Fruit fly (Drosophila melanogaster) whole organism, wandering third instar larva: Measurements from ENCODE around the gene eIF3d2.

Source experiments
- Hnf4 ChIP-seq: fragments of 200-800 bp; sonication (Bioruptor generic); optimal IDR thresholded peaks from 2 replicates; lab custom pipeline; 2016; ENCODE audit warnings: missing biosample characterization, mild to moderate bottlenecking, missing genetic modification characterization
- Mio ChIP-seq: sonication (Bioruptor generic); optimal IDR thresholded peaks from 2 replicates; lab custom pipeline; 2016; ENCODE audit warnings: missing biosample characterization, missing genetic modification characterization
- br ChIP-seq: fragments of 200-800 bp; sonication (Bioruptor generic); optimal IDR thresholded peaks from 2 replicates; lab custom pipeline; 2016; ENCODE audit warnings: missing biosample characterization, missing genetic modification characterization
- dl ChIP-seq, 2 experiments: fragments of 175-275, 200-275 bp in 1 of 2; fragments of 200-275 bp in 1 of 2; sonication (Bioruptor generic); optimal IDR thresholded peaks; lab custom pipeline; 2018; ENCODE audit warnings: mild to moderate bottlenecking in 2 of 2, missing biosample characterization in 2 of 2, missing genetic modification characterization in 2 of 2, moderate library complexity in 2 of 2; ENCODE audit not compliant: partially characterized antibody in 2 of 2, insufficient read depth in 1 of 2
- ey ChIP-seq: fragments of 200-800 bp; sonication (Bioruptor generic); optimal IDR thresholded peaks from 2 replicates; lab custom pipeline; 2016; ENCODE audit warnings: missing biosample characterization, missing genetic modification characterization
- foxo ChIP-seq, 2 experiments: fragments of 200-800 bp; sonication (Bioruptor generic); optimal IDR thresholded peaks; 2 replicates in 1 of 2; 3 replicates in 1 of 2; lab custom pipeline; 2016 to 2017; ENCODE audit warnings: missing biosample characterization in 2 of 2, missing genetic modification characterization in 2 of 2
- fru ChIP-seq: fragments of 200-800 bp; sonication (Bioruptor generic); optimal IDR thresholded peaks from 3 replicates; lab custom pipeline; 2016; ENCODE audit warnings: missing biosample characterization, mild to moderate bottlenecking, missing genetic modification characterization
- jim ChIP-seq: fragments of 175-275, 200-325 bp; sonication (Bioruptor generic); optimal IDR thresholded peaks from 2 replicates; lab custom pipeline; 2016; ENCODE audit warnings: missing biosample characterization, mild to moderate bottlenecking, missing genetic modification characterization
- lola ChIP-seq: fragments of >200 bp; optimal IDR thresholded peaks from 2 replicates; lab custom pipeline; 2017; ENCODE audit warnings: missing biosample characterization, missing genetic modification characterization
- psq ChIP-seq: fragments of 200-800 bp; sonication (Bioruptor generic); optimal IDR thresholded peaks from 3 replicates; lab custom pipeline; 2017; ENCODE audit warnings: missing biosample characterization, mild to moderate bottlenecking, missing genetic modification characterization, moderate library complexity
- rgr ChIP-seq: fragments of 200-800 bp; sonication (Bioruptor generic); optimal IDR thresholded peaks from 3 replicates; lab custom pipeline; 2016; ENCODE audit warnings: missing biosample characterization, mild to moderate bottlenecking, missing genetic modification characterization
- usp ChIP-seq: fragments of >200 bp; optimal IDR thresholded peaks from 2 replicates; lab custom pipeline; 2017; ENCODE audit warnings: missing biosample characterization, missing genetic modification characterization
- woc ChIP-seq: sonication (Bioruptor generic); optimal IDR thresholded peaks from 2 replicates; lab custom pipeline; 2016; ENCODE audit warnings: missing biosample characterization, mild to moderate bottlenecking, missing genetic modification characterization

dm6 chr3R:12211552-12211951 lies 16.7 kb upstream of the eIF3d2 start:
- TF ChIP-seq rgr (GFP tag; lab: Kevin White, UChicago) = no peak
- TF ChIP-seq dl (GFP tag; optimal IDR thresholded peaks at IDR 0.05; lab: Kevin White, UChicago; ENCODE audit: insufficient read depth in 1 of 2, partially characterized antibody in 2 of 2) = no peak
- TF ChIP-seq br (GFP tag; lab: Kevin White, UChicago) = no peak
- no peak for TF ChIP-seq Hnf4 (GFP tag; lab: Kevin White, UChicago)
- TF ChIP-seq lola (GFP tag; lab: Kevin White, UChicago) = no peak
- TF ChIP-seq psq (GFP tag; lab: Kevin White, UChicago) = no peak
- no peak for TF ChIP-seq fru (GFP tag; lab: Kevin White, UChicago)
- TF ChIP-seq foxo (GFP tag; optimal IDR thresholded peaks at IDR 0.05; lab: Kevin White, UChicago) = no peak
- TF ChIP-seq Mio (GFP tag; lab: Kevin White, UChicago) = no peak
- TF ChIP-seq woc = no peak
- TF ChIP-seq ey (GFP tag; lab: Kevin White, UChicago) = no peak
- TF ChIP-seq jim (GFP tag; lab: Kevin White, UChicago) = no peak
- TF ChIP-seq usp (GFP tag; lab: Kevin White, UChicago) = no peak
